Worm (Caenorhabditis elegans): ENCODE measurements around the gene ser-2.

Gene ser-2

DNA sequence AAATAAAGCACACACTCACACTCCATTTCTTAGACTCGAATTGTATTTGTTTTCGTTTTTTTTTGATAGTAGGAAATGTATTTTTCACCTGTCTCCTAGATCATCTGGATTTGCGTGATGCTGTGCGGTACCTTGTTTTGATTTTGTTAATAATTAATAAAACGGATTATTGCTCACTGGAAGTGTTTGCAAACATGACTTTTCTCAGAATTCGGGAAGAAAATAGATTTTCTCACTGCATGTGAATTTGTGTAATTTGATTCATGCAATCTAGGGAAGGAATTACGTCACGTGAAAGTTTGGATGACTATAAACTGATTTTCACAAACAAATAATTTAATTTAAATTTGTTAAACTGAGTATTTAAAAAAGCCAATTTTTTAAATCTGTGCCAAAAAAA lies 41.2 kb upstream of the ser-2 start (continued):
- TF ChIP-seq nhr-237 (tag; optimal IDR thresholded peaks at IDR 0.05) (no peak), unc-130 (tag; optimal IDR thresholded peaks at IDR 0.05) (no peak), mdl-1 (tag; optimal IDR thresholded peaks at IDR 0.05) (no peak), fos-1 (tag; optimal IDR thresholded peaks at IDR 0.05) (no peak), nhr-12 (tag; optimal IDR thresholded peaks at IDR 0.05) (no peak), dsc-1 (tag; optimal IDR thresholded peaks at IDR 0.05) (peak; percentile 58), sptf-1 (tag; optimal IDR thresholded peaks at IDR 0.05) (no peak), nhr-90 (tag; optimal IDR thresholded peaks at IDR 0.05; ENCODE audit: poor library complexity) (no peak), ztf-11 (tag; optimal IDR thresholded peaks at IDR 0.05) (no peak), efl-3 (GFP tag; optimal IDR thresholded peaks at IDR 0.05) (no peak), tlp-1 (tag; optimal IDR thresholded peaks at IDR 0.05) (no peak), jun-1 (tag; optimal IDR thresholded peaks at IDR 0.05) (no peak), fkh-4 (tag; optimal IDR thresholded peaks at IDR 0.05; ENCODE audit: borderline replicate concordance) (no peak), pqm-1 (tag; optimal IDR thresholded peaks at IDR 0.05) (no peak), lir-3 (tag; optimal IDR thresholded peaks at IDR 0.05; ENCODE audit: poor library complexity) (no peak), lin-15B (tag; optimal IDR thresholded peaks at IDR 0.05) (no peak), aha-1 (tag; optimal IDR thresholded peaks at IDR 0.05) (no peak), snpc-4 (tag; optimal IDR thresholded peaks at IDR 0.05) (no peak), ceh-63 (GFP tag; optimal IDR thresholded peaks at IDR 0.05) (no peak), nhr-20 (tag; optimal IDR thresholded peaks at IDR 0.05) (peak; percentile 44), ztf-4 (tag; optimal IDR thresholded peaks at IDR 0.05) (peak; percentile 28), ets-5 (GFP tag; IDR thresholded peaks at IDR 0.05) (no peak), mab-9 (GFP tag; IDR thresholded peaks at IDR 0.05) (no peak), elt-3 (tag; optimal IDR thresholded peaks at IDR 0.05) (no peak), sox-4 (tag; optimal IDR thresholded peaks at IDR 0.05) (no peak), lsy-2 (tag; optimal IDR thresholded peaks at IDR 0.05) (peak in 1 of 2 experiments; percentile 18), lin-13 (GFP tag; optimal IDR thresholded peaks at IDR 0.05) (no peak), ces-1 (GFP tag; optimal IDR thresholded peaks at IDR 0.05) (no peak), ceh-88 (GFP tag; IDR thresholded peaks at IDR 0.05) (no peak), efl-1 (optimal IDR thresholded peaks at IDR 0.05) (no peak), efl-1 (GFP tag; optimal IDR thresholded peaks at IDR 0.05 in 1 of 2) (peak in 1 of 2 experiments; percentile 71), swsn-7 (tag; optimal IDR thresholded peaks at IDR 0.05) (peak; percentile 17), lin-14 (GFP tag; optimal IDR thresholded peaks at IDR 0.05) (peak; percentile 60), unc-98 (GFP tag; IDR thresholded peaks at IDR 0.05) (no peak), nhr-84 (tag; optimal IDR thresholded peaks at IDR 0.05) (no peak), tbx-2 (tag; optimal IDR thresholded peaks at IDR 0.05) (no peak), sup-37 (GFP tag; optimal IDR thresholded peaks at IDR 0.05) (no peak), pag-3 (tag; optimal IDR thresholded peaks at IDR 0.05; ENCODE audit: borderline replicate concordance, insufficient read depth) (no peak), nhr-76 (tag; optimal IDR thresholded peaks at IDR 0.05) (no peak), lin-35 (GFP tag; optimal IDR thresholded peaks at IDR 0.05) (no peak), unc-30 (tag; optimal IDR thresholded peaks at IDR 0.05) (no peak), pax-3 (tag; optimal IDR thresholded peaks at IDR 0.05) (no peak), Y116A8C.19 (tag; optimal IDR thresholded peaks at IDR 0.05; ENCODE audit: borderline replicate concordance) (no peak), nhr-47 (tag; optimal IDR thresholded peaks at IDR 0.05) (peak; percentile 78), hpl-2 (GFP tag; optimal IDR thresholded peaks at IDR 0.05) (no peak), egl-27 (tag; optimal IDR thresholded peaks at IDR 0.05) (no peak), zag-1 (tag; optimal IDR thresholded peaks at IDR 0.05) (no peak)

Measured in whole organism, L1 larva.